Fruit fly (Drosophila melanogaster): ENCODE data around the gene dpr19.

The dpr19 gene

DNA sequence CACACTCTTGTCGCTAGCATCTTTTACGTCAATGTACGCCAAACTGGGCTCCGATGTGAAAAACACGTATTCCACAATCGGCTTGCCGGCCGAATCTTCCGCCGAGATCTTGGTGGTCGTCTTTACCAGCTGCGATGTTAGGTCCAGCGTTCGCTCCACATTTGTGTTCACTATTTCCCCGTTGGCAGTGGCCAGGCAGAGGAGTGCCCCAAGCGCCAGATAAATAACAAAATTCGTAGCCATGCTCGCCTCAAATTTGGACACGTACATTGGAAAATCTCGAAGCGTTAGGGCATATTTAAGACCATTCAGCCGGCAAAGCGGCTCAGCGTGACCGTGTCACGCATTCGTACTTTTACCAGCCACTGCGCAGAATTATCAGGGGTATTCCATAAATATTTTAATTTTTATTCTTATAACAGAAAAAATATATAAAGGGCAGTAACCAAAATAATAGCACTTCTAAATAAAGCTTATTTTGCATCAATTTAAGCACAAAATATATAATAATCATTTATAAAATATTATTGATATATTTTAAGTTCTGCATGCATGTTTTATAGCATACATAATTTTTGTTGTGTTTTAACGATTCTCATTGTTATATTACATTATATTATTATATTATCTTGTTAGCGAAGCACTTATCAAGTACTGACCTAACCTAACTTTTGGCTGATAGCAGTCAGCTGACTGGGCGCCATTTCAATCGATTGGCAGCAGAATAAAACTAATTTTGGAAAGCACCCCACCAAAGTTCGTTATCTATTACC, at the start of gene dpr19, which contains the start of gene CG33303:
TSS of gene dpr19 (plus strand) at position 705 of the 773 bp plus-strand sequence.
TSS of gene CG33303 (minus strand) at position 294 of the 773 bp plus-strand sequence.
- TF ChIP-seq CTCF (optimal IDR thresholded peaks at IDR 0.05) (no peak), CG8478 (optimal IDR thresholded peaks at IDR 0.05) (no peak)

DNA sequence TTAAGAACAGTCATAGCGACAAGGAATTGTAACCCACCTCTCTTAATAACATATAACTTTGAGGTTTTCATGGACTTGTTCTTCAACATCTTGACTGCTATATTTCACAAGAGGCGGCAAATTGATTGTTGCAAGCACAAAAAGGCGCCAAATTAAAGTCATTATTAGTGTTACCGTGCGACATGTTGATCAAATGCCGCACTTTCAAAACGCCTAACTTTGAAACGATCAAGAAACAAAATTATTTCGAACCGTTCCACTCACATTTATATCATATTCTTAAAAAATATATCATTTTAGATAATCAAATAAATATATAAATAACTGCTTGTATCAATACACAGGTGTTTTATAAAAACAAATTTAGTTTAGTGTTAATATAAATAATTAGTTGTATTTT, 48.2 kb upstream of the dpr19 start, which contains the start of gene RnrL:
TSS of gene RnrL (minus strand) at position 154 of the 400 bp plus-strand sequence.
- TF ChIP-seq CTCF (optimal IDR thresholded peaks at IDR 0.05) (no peak), CG8478 (optimal IDR thresholded peaks at IDR 0.05) (no peak)

DNA sequence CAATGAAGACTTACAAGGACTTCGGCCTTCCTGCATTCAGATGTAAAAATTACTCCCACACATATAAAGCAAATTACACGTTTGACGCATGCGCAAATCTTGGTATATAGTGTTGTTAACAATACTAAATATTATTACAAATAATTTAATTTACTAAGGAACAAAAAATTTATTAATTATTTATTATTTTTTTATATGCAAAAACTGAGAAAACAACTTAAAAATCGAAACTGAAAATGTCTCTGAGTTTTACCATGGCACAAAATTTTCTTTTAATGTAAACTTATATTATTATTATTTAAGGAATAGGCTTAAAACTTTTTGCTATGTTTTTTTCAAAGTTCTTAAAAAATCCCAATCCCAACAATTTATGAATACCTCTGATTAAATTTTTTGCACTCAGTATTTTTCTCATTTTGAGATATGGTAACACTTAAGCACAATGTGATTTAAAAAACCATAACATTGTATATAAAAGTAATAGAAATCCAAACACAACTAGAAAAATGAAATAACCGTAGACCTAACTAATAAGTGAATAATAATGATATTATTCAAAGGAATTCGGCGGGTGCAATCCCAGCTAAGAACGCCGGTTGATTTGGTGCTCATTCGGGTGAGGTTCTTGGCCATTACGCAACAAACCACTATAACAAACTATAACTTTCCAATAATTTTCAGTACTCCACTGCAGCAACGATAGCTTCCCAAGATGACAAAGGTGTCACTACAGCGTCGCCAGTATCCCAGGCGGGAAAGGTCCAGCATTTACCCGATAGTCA, 44.7 kb upstream of the dpr19 start, which contains the start of the genes Schip1 and Cox10:
TSS of gene Schip1 (minus strand) at position 51 of the 782 bp plus-strand sequence.
TSS of gene Cox10 (plus strand) at position 406 of the 782 bp plus-strand sequence.
- no peak for TF ChIP-seq CTCF (optimal IDR thresholded peaks at IDR 0.05)
- TF ChIP-seq CG8478 (optimal IDR thresholded peaks at IDR 0.05): no peak

dm6 chr2L:10333091-10333991, 42.6 kb upstream of the dpr19 start, which contains the start of gene GATAd:
GATAd (plus strand) TSS chr2L:10333734.
- no peak for TF ChIP-seq CG8478 (optimal IDR thresholded peaks at IDR 0.05)
- peak in 1 of 2 experiments; percentile 1 for TF ChIP-seq CTCF (optimal IDR thresholded peaks at IDR 0.05)

DNA sequence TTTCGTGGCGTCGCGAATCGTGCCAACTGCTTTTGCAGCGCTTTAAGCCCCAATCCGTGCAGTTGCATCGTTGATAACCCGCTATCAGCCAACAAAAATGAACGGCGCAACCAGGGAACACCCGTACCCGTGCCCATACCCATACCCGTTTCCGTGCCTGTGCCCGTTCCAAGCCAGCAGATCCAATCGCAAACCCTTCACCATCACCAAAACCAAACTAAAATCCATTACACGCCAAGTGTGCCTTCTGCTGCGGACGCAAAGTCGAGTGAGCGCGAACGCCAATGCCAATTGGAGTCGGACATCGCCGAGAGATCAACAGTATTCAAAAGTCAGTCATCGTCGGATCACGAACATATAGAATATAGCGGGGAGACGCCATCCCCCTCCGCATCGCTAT, 41.8 kb upstream of the dpr19 start:
- no peak for TF ChIP-seq CG8478 (optimal IDR thresholded peaks at IDR 0.05)
- TF ChIP-seq CTCF (optimal IDR thresholded peaks at IDR 0.05): no peak

- TF ChIP-seq CTCF (optimal IDR thresholded peaks at IDR 0.05) (no peak), CG8478 (optimal IDR thresholded peaks at IDR 0.05) (no peak)
Measured at dm6 chr2L:10334854-10335277, 41.1 kb upstream of the dpr19 start.

- TF ChIP-seq CTCF (optimal IDR thresholded peaks at IDR 0.05) (peak in 1 of 2 experiments; percentile 15), CG8478 (optimal IDR thresholded peaks at IDR 0.05) (no peak)
Measured at dm6 chr2L:10339212-10339721, 36.7 kb upstream of the dpr19 start, which contains the start of gene SamDC. SamDC (plus strand) TSS chr2L:10339457.

DNA sequence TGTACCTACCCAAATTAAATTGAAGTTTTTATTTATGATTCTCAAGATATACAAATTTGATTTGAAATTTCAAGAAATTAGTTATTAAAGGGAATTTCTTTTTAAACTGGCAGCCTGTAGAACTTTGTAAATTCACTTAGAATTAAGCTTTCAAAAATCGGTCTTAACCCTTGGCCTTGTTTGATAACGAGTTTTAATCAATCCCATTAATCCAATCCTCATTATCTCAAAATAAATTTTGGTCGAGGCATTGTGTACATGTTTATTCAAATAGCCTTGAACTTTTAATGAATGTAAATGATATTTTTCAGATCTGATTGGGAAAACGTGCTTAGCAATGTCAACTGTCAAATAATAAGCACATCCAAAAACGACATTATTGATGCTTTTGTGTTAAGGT, 36.1 kb upstream of the dpr19 start:
- no peak for TF ChIP-seq CTCF (optimal IDR thresholded peaks at IDR 0.05)
- TF ChIP-seq CG8478 (optimal IDR thresholded peaks at IDR 0.05): no peak

- TF ChIP-seq CG8478 (optimal IDR thresholded peaks at IDR 0.05): no peak
Measured at dm6 chr2L:10341405-10341804, 34.6 kb upstream of the dpr19 start, which contains the start of gene CG31715. CG31715 (plus strand) TSS chr2L:10341616.

DNA sequence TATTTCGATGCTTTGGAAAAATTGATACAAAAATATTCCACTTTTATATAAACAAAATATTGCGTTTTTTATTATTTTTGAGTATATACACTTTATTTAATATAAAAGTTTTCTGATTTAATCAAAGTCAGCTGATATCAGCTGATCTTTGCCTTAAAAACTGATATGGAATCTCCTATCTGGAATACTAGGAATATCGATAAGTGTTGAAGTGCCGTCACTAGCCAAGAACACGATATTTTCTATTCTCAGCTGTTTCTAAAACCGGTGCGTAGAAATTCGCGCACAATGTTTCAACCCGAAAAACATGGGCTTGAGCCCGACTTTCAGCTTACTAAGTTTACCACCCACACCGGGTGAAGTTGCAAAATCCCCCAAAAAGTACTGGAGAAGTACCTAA, 33.5 kb upstream of the dpr19 start, which contains the start of gene Sps2:
TSS of gene Sps2 (plus strand) at position 124 of the 400 bp plus-strand sequence.
- no peak for TF ChIP-seq CG8478 (optimal IDR thresholded peaks at IDR 0.05)
- no peak for TF ChIP-seq CTCF (optimal IDR thresholded peaks at IDR 0.05)

DNA sequence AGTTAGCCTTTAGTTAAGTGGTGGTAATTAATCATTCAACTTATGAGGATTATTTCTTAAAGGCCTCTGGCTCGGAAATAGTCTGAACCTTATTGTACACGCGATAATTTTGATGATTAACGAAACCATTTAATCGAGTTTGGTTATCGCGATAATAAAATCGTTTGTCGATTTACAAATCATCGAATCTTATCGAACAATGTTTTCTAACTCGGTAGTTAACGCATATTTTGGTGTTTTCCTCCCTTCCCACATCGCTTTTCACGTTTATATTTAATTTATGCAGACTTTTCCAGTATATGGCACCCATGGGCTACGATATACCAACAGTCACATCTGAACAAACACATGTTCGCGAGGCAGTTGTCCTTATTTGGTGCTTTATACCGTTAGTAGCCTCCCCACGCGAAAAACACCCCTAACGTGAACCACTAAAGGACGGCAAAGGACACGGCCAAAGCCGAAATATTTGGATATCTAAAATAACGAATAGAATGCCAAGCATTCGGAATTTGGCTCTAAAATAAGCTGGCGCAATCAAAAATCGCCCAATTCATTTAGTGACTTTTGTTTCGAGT, 31.9 kb upstream of the dpr19 start, which contains the start of gene Frmd5:
TSS of gene Frmd5 (plus strand) at position 414 of the 578 bp plus-strand sequence.
- no peak for TF ChIP-seq CTCF (optimal IDR thresholded peaks at IDR 0.05)
- TF ChIP-seq CG8478 (optimal IDR thresholded peaks at IDR 0.05): no peak

- TF ChIP-seq CTCF (optimal IDR thresholded peaks at IDR 0.05): no peak
- no peak for TF ChIP-seq CG8478 (optimal IDR thresholded peaks at IDR 0.05)
Measured at dm6 chr2L:10351130-10351529, 24.8 kb upstream of the dpr19 start.

- TF ChIP-seq CTCF (optimal IDR thresholded peaks at IDR 0.05): no peak
- no peak for TF ChIP-seq CG8478 (optimal IDR thresholded peaks at IDR 0.05)
Measured at dm6 chr2L:10353871-10354270, 22.1 kb upstream of the dpr19 start, which contains the start of gene CG34367. CG34367 (minus strand) TSS chr2L:10353905.

Measured in S2 (cell line).